Fruit fly (Drosophila melanogaster): Measurements from ENCODE around the gene CG14563.

CG14563 gene

DNA sequence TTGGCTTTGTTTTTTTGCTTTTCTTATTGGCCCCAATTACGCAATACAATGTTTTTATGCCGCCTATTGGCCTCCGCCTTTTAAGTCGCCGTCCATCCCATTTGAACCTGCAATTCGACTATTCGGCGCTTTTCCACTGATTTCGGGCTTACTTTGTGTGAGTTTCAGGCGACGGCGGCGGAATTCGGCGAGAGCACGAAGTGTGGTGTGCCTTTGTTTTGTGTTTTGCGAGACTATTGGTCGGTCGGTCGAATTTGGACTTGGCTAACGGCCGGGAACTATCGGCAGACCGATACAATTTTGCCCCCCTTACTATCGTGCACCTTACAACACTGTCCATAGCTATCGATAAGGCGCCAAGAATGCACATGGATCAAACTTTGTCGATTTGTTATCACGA lies 1.1 kb downstream of the CG14563 start, which contains the start of gene P5CDh1 (continued):
- TF ChIP-seq CG14710 (tag; optimal IDR thresholded peaks at IDR 0.05) (peak; percentile 8), zen2 (GFP tag; IDR thresholded peaks at IDR 0.05; ENCODE audit: partially characterized antibody) (peak; percentile 94), lilli (GFP tag; optimal IDR thresholded peaks at IDR 0.05) (peak; percentile 46), mld (GFP tag; IDR thresholded peaks at IDR 0.05; ENCODE audit: partially characterized antibody) (peak; percentile 74; the same call in 1 of the 3 replicates), Hand (GFP tag; optimal IDR thresholded peaks at IDR 0.05) (no peak), CG11696 (GFP tag; IDR thresholded peaks at IDR 0.05) (no peak), tna (GFP tag; IDR thresholded peaks at IDR 0.05; ENCODE audit: partially characterized antibody) (peak; percentile 85), sqz (GFP tag; optimal IDR thresholded peaks at IDR 0.05) (peak; percentile 72), CG8290 (GFP tag; optimal IDR thresholded peaks at IDR 0.05) (no peak), CG8290 (tag; optimal IDR thresholded peaks at IDR 0.05) (peak in 1 of 2 experiments; percentile 83), CG12769 (tag; optimal IDR thresholded peaks at IDR 0.05) (peak; percentile 52), cato (GFP tag; optimal IDR thresholded peaks at IDR 0.05; ENCODE audit: borderline replicate concordance) (no peak), Gug (GFP tag; IDR thresholded peaks at IDR 0.05) (peak; percentile 28; the same call in 1 of the 4 replicates), inv (GFP tag; IDR thresholded peaks at IDR 0.05; ENCODE audit: partially characterized antibody) (peak; percentile 78), CG2120 (GFP tag; optimal IDR thresholded peaks at IDR 0.05) (peak; percentile 55), CG34422 (GFP tag; IDR thresholded peaks at IDR 0.05) (peak; percentile 38; the same call in 1 of the 3 replicates), ranshi (GFP tag; IDR thresholded peaks at IDR 0.05) (peak; percentile 15; the same call in 1 of the 2 replicates), CG43689 (GFP tag; IDR thresholded peaks at IDR 0.05) (no peak), dpn (GFP tag; optimal IDR thresholded peaks at IDR 0.05) (peak; percentile 50 to 58), CG10959 (GFP tag; IDR thresholded peaks at IDR 0.05) (no peak), Oaz (GFP tag; IDR thresholded peaks at IDR 0.05) (no peak), CG6791 (GFP tag; IDR thresholded peaks at IDR 0.05; ENCODE audit: partially characterized antibody) (peak; percentile 83), Bdp1 (GFP tag; optimal IDR thresholded peaks at IDR 0.05) (peak; percentile 15), hb (GFP tag; IDR thresholded peaks at IDR 0.05; ENCODE audit: partially characterized antibody) (peak; percentile 78), peb (GFP tag; IDR thresholded peaks at IDR 0.05) (no peak), zf30C (GFP tag; optimal IDR thresholded peaks at IDR 0.05) (no peak), Awh (GFP tag; IDR thresholded peaks at IDR 0.05) (no peak), gsb (GFP tag; IDR thresholded peaks at IDR 0.05) (no peak), sisA (GFP tag; IDR thresholded peaks at IDR 0.05) (no peak), ken (GFP tag; IDR thresholded peaks at IDR 0.05) (0 out of 3 replicates have a peak, but pooled peaks have one; percentile 38), Spps (tag; optimal IDR thresholded peaks at IDR 0.05) (no peak), unc-4 (GFP tag; IDR thresholded peaks at IDR 0.05; ENCODE audit: partially characterized antibody) (peak; percentile 91), esg (GFP tag; conservative IDR thresholded peaks at IDR 0.05) (no peak), unpg (GFP tag; optimal IDR thresholded peaks at IDR 0.05) (no peak), CG2202 (tag; optimal IDR thresholded peaks at IDR 0.05) (no peak), Atf-2 (GFP tag; optimal IDR thresholded peaks at IDR 0.05) (no peak), ci (GFP tag; IDR thresholded peaks at IDR 0.05) (peak; percentile 77), CG13624 (GFP tag; optimal IDR thresholded peaks at IDR 0.05) (peak; percentile 57), CG11456 (GFP tag; IDR thresholded peaks at IDR 0.05) (peak; percentile 67; the same call in 2 of the 3 replicates), Sox100B (GFP tag; optimal IDR thresholded peaks at IDR 0.05) (no peak), NFAT (GFP tag; IDR thresholded peaks at IDR 0.05) (peak; percentile 48; the same call in 1 of the 2 replicates), wek (GFP tag; optimal IDR thresholded peaks at IDR 0.05) (peak; percentile 18), Usf (GFP tag; optimal IDR thresholded peaks at IDR 0.05) (no peak), pzg (GFP tag; optimal IDR thresholded peaks at IDR 0.05) (peak; percentile 91), Ets65A (GFP tag) (peak; percentile 95), Mad (GFP tag; optimal IDR thresholded peaks at IDR 0.05) (peak; percentile 8), CG17802 (tag; optimal IDR thresholded peaks at IDR 0.05) (no peak), CG30020 (tag; optimal IDR thresholded peaks at IDR 0.05) (no peak), btn (GFP tag; optimal IDR thresholded peaks at IDR 0.05) (no peak), CG1647 (GFP tag; optimal IDR thresholded peaks at IDR 0.05) (no peak), NK7.1 (GFP tag; optimal IDR thresholded peaks at IDR 0.05) (peak; percentile 30)

Measured in whole organism, embryonic.